Fruit fly (Drosophila melanogaster) whole organism, prepupa: Measurements from ENCODE around the gene CG11151.

Source experiments
- Blimp-1 ChIP-seq: fragments of 200-800 bp; sonication (Bioruptor generic); optimal IDR thresholded peaks from 3 replicates; lab custom pipeline; 2017; ENCODE audit warnings: missing biosample characterization, missing genetic modification characterization, mild to moderate bottlenecking, moderate library complexity, missing genetic modification reagents
- CG15336 ChIP-seq: fragments of 200-800 bp; sonication (Bioruptor generic); IDR thresholded peaks from 2 replicates; pipeline ENCODE4 v1.3.6; 2022; ENCODE audit warnings: missing biosample characterization, missing genetic modification characterization
- CG4318 ChIP-seq: fragments of 200-800 bp; sonication (Bioruptor generic); optimal IDR thresholded peaks from 3 replicates; lab custom pipeline; 2017; ENCODE audit warnings: missing biosample characterization, mild to moderate bottlenecking, missing genetic modification characterization
- cyc ChIP-seq: fragments of 200-800 bp; sonication (Bioruptor generic); optimal IDR thresholded peaks from 3 replicates; lab custom pipeline; 2016; ENCODE audit warnings: missing biosample characterization, missing genetic modification characterization
- dac ChIP-seq: fragments of 200-800 bp; sonication (Bioruptor generic); optimal IDR thresholded peaks from 2 replicates; lab custom pipeline; 2017; ENCODE audit warnings: missing biosample characterization, mild to moderate bottlenecking, missing genetic modification characterization
- vri ChIP-seq: fragments of 200-800 bp; sonication (Bioruptor generic); optimal IDR thresholded peaks from 3 replicates; lab custom pipeline; 2016; ENCODE audit warnings: missing biosample characterization, mild to moderate bottlenecking, missing genetic modification characterization

DNA sequence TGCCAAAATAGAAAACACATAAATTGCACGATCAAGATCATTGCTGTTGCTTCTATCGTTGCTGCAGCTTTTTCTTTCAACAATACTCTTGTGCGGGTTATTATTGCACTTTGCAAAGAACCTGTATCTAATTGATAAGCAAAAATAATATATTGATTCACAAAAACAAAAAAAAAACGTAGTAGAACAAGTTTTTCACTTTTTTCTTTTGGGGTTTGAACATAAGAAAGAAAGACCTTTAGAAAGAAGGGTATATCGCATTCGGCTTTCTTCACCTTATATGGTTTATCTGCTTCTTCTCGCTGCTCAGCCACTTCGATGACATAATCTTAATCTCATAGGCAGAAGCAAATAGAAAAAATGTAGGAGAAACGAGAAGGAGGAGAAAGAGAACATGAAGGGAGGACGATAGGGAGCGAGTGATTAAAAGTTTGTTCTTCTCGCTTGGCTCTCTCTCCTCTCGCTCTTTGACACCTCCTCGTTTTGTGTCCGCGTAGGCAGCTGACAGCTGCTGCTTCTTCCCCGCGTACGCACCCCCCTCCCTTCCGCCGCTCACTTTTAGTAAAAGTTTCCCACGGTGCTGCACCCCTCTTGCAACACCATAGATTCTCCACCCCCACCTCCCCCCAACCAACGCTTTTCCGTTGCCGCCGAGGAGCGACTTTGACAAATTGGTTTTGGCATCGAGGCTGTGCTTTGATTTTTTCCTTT lies 40.7 kb upstream of the CG11151 start:
- TF ChIP-seq Blimp-1 (no peak), CG4318 (GFP tag; lab: Kevin White, UChicago) (no peak), vri (peak; percentile 41), cyc (GFP tag; lab: Kevin White, UChicago) (no peak), CG15336 (GFP tag; lab: Robert Waterston, UW) (0 out of 2 replicates have a peak, but pooled peaks have one; percentile 29), dac (GFP tag; lab: Kevin White, UChicago) (no peak)
